Worm (Caenorhabditis elegans) whole organism, L1 larva: ENCODE data around the gene lgc-1.

Experiments
- C04F5.9 ChIP-seq: sonication (generic microtip); optimal IDR thresholded peaks from 2 replicates; lab custom pipeline; 2016; ENCODE audit warnings: missing genetic modification characterization, missing compliant biosample characterization
- C34B4.2 ChIP-seq: sonication (generic microtip); optimal IDR thresholded peaks from 2 replicates; lab custom pipeline; 2017; ENCODE audit warnings: mild to moderate bottlenecking, missing genetic modification characterization, missing compliant biosample characterization
- aha-1 ChIP-seq: fragments of 150-350 bp; optimal IDR thresholded peaks from 2 replicates; lab custom pipeline; 2014; ENCODE audit warnings: missing biosample characterization, missing genetic modification characterization
- ceh-63 ChIP-seq: fragments of 200-800 bp; sonication (Bioruptor generic); optimal IDR thresholded peaks from 2 replicates; lab custom pipeline; 2018; ENCODE audit warnings: mild to moderate bottlenecking, missing genetic modification characterization, missing compliant biosample characterization
- ceh-8 ChIP-seq: fragments of 200-800 bp; sonication (Bioruptor generic); optimal IDR thresholded peaks from 2 replicates; lab custom pipeline; 2018; ENCODE audit warnings: mild to moderate bottlenecking, missing genetic modification characterization, moderate library complexity, missing compliant biosample characterization
- dpl-1 ChIP-seq, 3 experiments: fragments of 150-350 bp in 2 of 3; sonication (generic microtip) in 1 of 3; optimal IDR thresholded peaks; 2 replicates each; lab custom pipeline; 2014 to 2017; ENCODE audit warnings: missing biosample characterization in 3 of 3, missing genetic modification characterization in 3 of 3, missing genetic modification reagents in 3 of 3
- efl-1 ChIP-seq, 4 experiments: fragments of 150-350 bp; optimal IDR thresholded peaks in 3 of 4; peaks in 1 of 4; 1 replicate in 1 of 4; 2 replicates in 3 of 4; lab custom pipeline; 2014; ENCODE audit warnings: missing biosample characterization in 2 of 4, missing genetic modification characterization in 2 of 4, missing genetic modification reagents in 2 of 4
- fkh-4 ChIP-seq: sonication (generic microtip); optimal IDR thresholded peaks from 2 replicates; lab custom pipeline; 2016; ENCODE audit warnings: missing compliant biosample characterization, missing genetic modification characterization, borderline replicate concordance
- fkh-8 ChIP-seq: sonication (generic microtip); optimal IDR thresholded peaks from 2 replicates; lab custom pipeline; 2016; ENCODE audit warnings: mild to moderate bottlenecking, missing genetic modification characterization, missing compliant biosample characterization
- fos-1 ChIP-seq: fragments of 150-350 bp; optimal IDR thresholded peaks from 2 replicates; lab custom pipeline; 2014; ENCODE audit warnings: missing biosample characterization, missing genetic modification characterization
- grh-1 ChIP-seq: fragments of 200-800 bp; sonication (Bioruptor generic); IDR thresholded peaks from 2 replicates; pipeline ENCODE4 v1.3.6; 2022; ENCODE audit warnings: missing genetic modification reagents, missing genetic modification characterization, missing compliant biosample characterization
- hlh-17 ChIP-seq: fragments of 200-800 bp; sonication (Bioruptor generic); optimal IDR thresholded peaks from 2 replicates; lab custom pipeline; 2018; ENCODE audit warnings: missing genetic modification characterization, mild to moderate bottlenecking, missing compliant biosample characterization, moderate library complexity, borderline replicate concordance
- irx-1 ChIP-seq: sonication (generic microtip); optimal IDR thresholded peaks from 2 replicates; lab custom pipeline; 2016; ENCODE audit warnings: missing genetic modification characterization, missing compliant biosample characterization
- lin-14 ChIP-seq: fragments of 200-800 bp; sonication (Bioruptor generic); optimal IDR thresholded peaks from 2 replicates; lab custom pipeline; 2018; ENCODE audit warnings: mild to moderate bottlenecking, missing genetic modification characterization, moderate library complexity, missing compliant biosample characterization
- lin-15B ChIP-seq: fragments of 150-350 bp; sonication (generic microtip); optimal IDR thresholded peaks from 3 replicates; lab custom pipeline; 2014; ENCODE audit warnings: missing biosample characterization, missing genetic modification characterization
- lin-35 ChIP-seq, 2 experiments: fragments of 150-350 bp; optimal IDR thresholded peaks; 2 replicates each; lab custom pipeline; 2014; ENCODE audit warnings: missing biosample characterization in 2 of 2, missing genetic modification characterization in 2 of 2, missing genetic modification reagents in 2 of 2
- lsy-2 ChIP-seq, 2 experiments: fragments of 150-350 bp; optimal IDR thresholded peaks; 2 replicates each; lab custom pipeline; 2014; ENCODE audit warnings: missing biosample characterization in 2 of 2, missing genetic modification characterization in 2 of 2
- mab-9 ChIP-seq: fragments of 200-800 bp; sonication (Bioruptor generic); IDR thresholded peaks from 2 replicates; pipeline ENCODE4 v1.3.6; 2022; ENCODE audit warnings: missing genetic modification reagents, missing genetic modification characterization, missing compliant biosample characterization
- mdl-1 ChIP-seq, 2 experiments: fragments of 150-350 bp; optimal IDR thresholded peaks; 2 replicates each; lab custom pipeline; 2014 to 2017; ENCODE audit warnings: missing biosample characterization in 2 of 2, missing genetic modification characterization in 2 of 2, inconsistent platforms in 1 of 2
- mef-2 ChIP-seq: fragments of 150-350 bp; optimal IDR thresholded peaks from 2 replicates; lab custom pipeline; 2014; ENCODE audit warnings: missing biosample characterization, missing genetic modification characterization
- nhr-12 ChIP-seq: sonication (generic microtip); optimal IDR thresholded peaks from 2 replicates; lab custom pipeline; 2017; ENCODE audit warnings: missing biosample characterization, missing genetic modification characterization
- nhr-20 ChIP-seq: sonication (generic microtip); optimal IDR thresholded peaks from 2 replicates; lab custom pipeline; 2016; ENCODE audit warnings: mild to moderate bottlenecking, missing genetic modification characterization, missing compliant biosample characterization
- nhr-71 ChIP-seq: sonication (generic microtip); optimal IDR thresholded peaks from 2 replicates; lab custom pipeline; 2016; ENCODE audit warnings: mild to moderate bottlenecking, missing genetic modification characterization, moderate library complexity, missing compliant biosample characterization
- nhr-77 ChIP-seq: fragments of 150-350 bp; optimal IDR thresholded peaks from 2 replicates; lab custom pipeline; 2014; ENCODE audit warnings: missing biosample characterization, missing genetic modification characterization
- pag-3 ChIP-seq: sonication (generic microtip); optimal IDR thresholded peaks from 2 replicates; lab custom pipeline; 2017; ENCODE audit warnings: missing genetic modification characterization, mild to moderate bottlenecking, missing compliant biosample characterization, antibody characterized with exemption, borderline replicate concordance; ENCODE audit not compliant: insufficient read depth
- pax-3 ChIP-seq: fragments of 200-800 bp; sonication (Bioruptor generic); optimal IDR thresholded peaks from 2 replicates; lab custom pipeline; 2018; ENCODE audit warnings: mild to moderate bottlenecking, missing genetic modification characterization, moderate library complexity, missing compliant biosample characterization
- skn-1 ChIP-seq: fragments of 150-350 bp; optimal IDR thresholded peaks from 2 replicates; lab custom pipeline; 2014; ENCODE audit warnings: missing biosample characterization, missing genetic modification characterization
- snpc-4 ChIP-seq: fragments of 150-350 bp; optimal IDR thresholded peaks from 2 replicates; lab custom pipeline; 2014; ENCODE audit warnings: missing biosample characterization, missing genetic modification characterization
- sox-4 ChIP-seq: sonication (generic microtip); optimal IDR thresholded peaks from 2 replicates; lab custom pipeline; 2016; ENCODE audit warnings: missing genetic modification characterization, missing compliant biosample characterization
- sup-37 ChIP-seq: fragments of 200-800 bp; sonication (Bioruptor generic); optimal IDR thresholded peaks from 2 replicates; lab custom pipeline; 2018; ENCODE audit warnings: mild to moderate bottlenecking, missing genetic modification characterization, missing compliant biosample characterization
- swsn-7 ChIP-seq: sonication (generic microtip); optimal IDR thresholded peaks from 2 replicates; lab custom pipeline; 2016; ENCODE audit warnings: missing genetic modification characterization, missing compliant biosample characterization
- tbx-2 ChIP-seq: sonication (generic microtip); optimal IDR thresholded peaks from 2 replicates; lab custom pipeline; 2016; ENCODE audit warnings: missing genetic modification characterization, missing compliant biosample characterization
- unc-130 ChIP-seq: fragments of 150-350 bp; optimal IDR thresholded peaks from 2 replicates; lab custom pipeline; 2017; ENCODE audit warnings: missing biosample characterization, missing genetic modification characterization, inconsistent platforms
- unc-30 ChIP-seq: sonication (generic microtip); optimal IDR thresholded peaks from 2 replicates; lab custom pipeline; 2017; ENCODE audit warnings: missing biosample characterization, missing genetic modification characterization
- unc-98 ChIP-seq: fragments of 200-800 bp; sonication (Bioruptor generic); IDR thresholded peaks from 2 replicates; pipeline ENCODE4 v1.3.6; 2022; ENCODE audit warnings: missing genetic modification characterization, missing compliant biosample characterization
- vab-15 ChIP-seq: sonication (generic microtip); optimal IDR thresholded peaks from 2 replicates; lab custom pipeline; 2017; ENCODE audit warnings: missing genotype, mild to moderate bottlenecking, missing genetic modification characterization, missing compliant biosample characterization
- zag-1 ChIP-seq: fragments of 150-350 bp; optimal IDR thresholded peaks from 2 replicates; lab custom pipeline; 2014; ENCODE audit warnings: missing biosample characterization, missing genetic modification characterization

Gene lgc-1

ce11 chrV:4160086-4160485, 25.3 kb downstream of the lgc-1 start, which contains the start of gene Y45G5AM.5:
Gene Y45G5AM.5, plus strand, starts transcription at chrV:4160386.
- TF ChIP-seq lsy-2 (tag; optimal IDR thresholded peaks at IDR 0.05; lab: Kevin White, UChicago): no peak
- TF ChIP-seq hlh-17 (GFP tag; lab: Kevin White, UChicago): no peak
- TF ChIP-seq vab-15: no peak

- TF ChIP-seq nhr-12 (tag; lab: Kevin White, UChicago) (no peak), lin-15B (tag; lab: Kevin White, UChicago) (no peak), unc-98 (no peak), vab-15 (no peak), ceh-63 (GFP tag; lab: Kevin White, UChicago) (no peak), fkh-8 (no peak), C34B4.2 (tag; lab: Kevin White, UChicago) (no peak), pag-3 (tag; lab: Kevin White, UChicago) (no peak), mef-2 (no peak), aha-1 (tag; lab: Kevin White, UChicago) (no peak), sox-4 (tag; lab: Kevin White, UChicago) (no peak), grh-1 (GFP tag; lab: Robert Waterston, UW) (no peak)
Observed at ce11 chrV:4162922-4163321, 28.1 kb downstream of the lgc-1 start, which contains the start of gene Y45G5AM.4. Gene Y45G5AM.4, plus strand, starts transcription at chrV:4163222.

ce11 chrV:4164504-4164959, 29.7 kb downstream of the lgc-1 start, which contains the start of gene Y45G5AM.3:
Gene Y45G5AM.3, plus strand, starts transcription at chrV:4164554.
- TF ChIP-seq lin-14 (peak; percentile 21), lin-15B (tag; lab: Kevin White, UChicago) (no peak), irx-1 (tag; lab: Kevin White, UChicago) (peak; percentile 13), mef-2 (no peak), lsy-2 (tag; optimal IDR thresholded peaks at IDR 0.05; lab: Kevin White, UChicago) (peak in 1 of 2 experiments; percentile 6), fos-1 (no peak), C34B4.2 (tag; lab: Kevin White, UChicago) (no peak)

- TF ChIP-seq mdl-1 (tag; optimal IDR thresholded peaks at IDR 0.05; lab: Kevin White, UChicago): no peak
- TF ChIP-seq pax-3 (tag; lab: Kevin White, UChicago): no peak
- no peak for TF ChIP-seq swsn-7 (tag; lab: Kevin White, UChicago)
- TF ChIP-seq skn-1 (tag; lab: Kevin White, UChicago): no peak
- TF ChIP-seq nhr-71 (tag; lab: Kevin White, UChicago): no peak
- TF ChIP-seq zag-1: no peak
- no peak for TF ChIP-seq mab-9 (GFP tag; lab: Robert Waterston, UW)
- no peak for TF ChIP-seq C04F5.9 (tag; lab: Kevin White, UChicago)
- TF ChIP-seq snpc-4 (tag; lab: Kevin White, UChicago): no peak
- TF ChIP-seq sup-37 (GFP tag; lab: Kevin White, UChicago): no peak
- no peak for TF ChIP-seq unc-130 (tag; lab: Kevin White, UChicago)
- TF ChIP-seq nhr-77 (tag; lab: Kevin White, UChicago): no peak
- no peak for TF ChIP-seq lin-35 (GFP tag; optimal IDR thresholded peaks at IDR 0.05; lab: Kevin White, UChicago)
- no peak for TF ChIP-seq ceh-8
- TF ChIP-seq fkh-8: no peak
- no peak for TF ChIP-seq fkh-4
- TF ChIP-seq, all 84 proteins: peak for 0
Observed at ce11 chrV:4168045-4168444, 33.2 kb downstream of the lgc-1 start.

- TF ChIP-seq nhr-20 (tag; lab: Kevin White, UChicago) (no peak), tbx-2 (tag; lab: Kevin White, UChicago) (no peak), lin-15B (tag; lab: Kevin White, UChicago) (peak; percentile 37), lin-35 (GFP tag; optimal IDR thresholded peaks at IDR 0.05; lab: Kevin White, UChicago) (peak in 1 of 2 experiments; percentile 60), dpl-1 (GFP tag; optimal IDR thresholded peaks at IDR 0.05; lab: Kevin White, UChicago) (peak in 2 of 3 experiments; percentile 25 to 54), unc-30 (tag; lab: Kevin White, UChicago) (no peak), efl-1 (optimal IDR thresholded peaks at IDR 0.05; lab: Kevin White, UChicago) (peak; percentile 29 to 31), efl-1 (GFP tag; optimal IDR thresholded peaks at IDR 0.05 in 1 of 2; lab: Kevin White, UChicago) (peak; percentile 41 to 94)
- TF ChIP-seq, all 84 proteins: peak for 4
Observed at ce11 chrV:4169658-4170057, 34.8 kb downstream of the lgc-1 start.
